Worm (Caenorhabditis elegans) whole organism, early embryonic: Measurements from ENCODE around the gene twk-16.

Experiments used
- F13C5.2 ChIP-seq: sonication (generic microtip); optimal IDR thresholded peaks from 2 replicates; lab custom pipeline; 2017; ENCODE audit warnings: mild to moderate bottlenecking, missing genetic modification characterization, inconsistent platforms, missing compliant biosample characterization
- aly-1 ChIP-seq: sonication (generic microtip); optimal IDR thresholded peaks from 2 replicates; lab custom pipeline; 2016; ENCODE audit warnings: missing genetic modification characterization, missing compliant biosample characterization
- ama-1 ChIP-seq: fragments of 150-350 bp; optimal IDR thresholded peaks from 2 replicates; lab custom pipeline; 2014
- ceh-13 ChIP-seq: fragments of 200-800 bp; sonication (Bioruptor generic); optimal IDR thresholded peaks from 2 replicates; lab custom pipeline; 2018; ENCODE audit warnings: mild to moderate bottlenecking, missing genetic modification characterization, missing compliant biosample characterization
- ceh-36 ChIP-seq: sonication (generic microtip); optimal IDR thresholded peaks from 2 replicates; lab custom pipeline; 2016; ENCODE audit warnings: missing genetic modification characterization, inconsistent platforms, missing compliant biosample characterization
- ets-7 ChIP-seq: sonication (generic microtip); optimal IDR thresholded peaks from 2 replicates; lab custom pipeline; 2016; ENCODE audit warnings: missing genotype, missing genetic modification characterization, missing compliant biosample characterization
- flt-1 ChIP-seq: fragments of 200-800 bp; sonication (Bioruptor generic); IDR thresholded peaks from 2 replicates; pipeline ENCODE4 v1.3.6; 2022; ENCODE audit warnings: missing genetic modification characterization, missing compliant biosample characterization
- hmbx-1 ChIP-seq: sonication (generic microtip); optimal IDR thresholded peaks from 2 replicates; lab custom pipeline; 2016; ENCODE audit warnings: mild to moderate bottlenecking, missing genetic modification characterization, missing compliant biosample characterization
- hmg-4 ChIP-seq: fragments of 200-800 bp; sonication (Bioruptor generic); optimal IDR thresholded peaks from 2 replicates; lab custom pipeline; 2018; ENCODE audit warnings: mild to moderate bottlenecking, missing genetic modification characterization, missing compliant biosample characterization
- hnd-1 ChIP-seq: sonication (generic microtip); optimal IDR thresholded peaks from 2 replicates; lab custom pipeline; 2016; ENCODE audit warnings: missing genetic modification characterization, missing compliant biosample characterization
- pes-1 ChIP-seq: fragments of 200-800 bp; sonication (Bioruptor generic); IDR thresholded peaks from 2 replicates; pipeline ENCODE4 v1.3.6; 2022; ENCODE audit warnings: missing genetic modification reagents, missing genetic modification characterization, missing compliant biosample characterization
- scrt-1 ChIP-seq: fragments of 200-800 bp; sonication (Bioruptor generic); IDR thresholded peaks from 2 replicates; pipeline ENCODE4 v1.3.6; 2022; ENCODE audit warnings: missing genetic modification characterization, missing compliant biosample characterization
- tbx-37 ChIP-seq: fragments of 200-800 bp; sonication (Bioruptor generic); conservative IDR thresholded peaks from 2 replicates; pipeline ENCODE4 v1.3.6; 2022; ENCODE audit warnings: missing genetic modification reagents, missing genetic modification characterization, missing compliant biosample characterization
- tra-4 ChIP-seq: sonication (generic microtip); optimal IDR thresholded peaks from 2 replicates; lab custom pipeline; 2017; ENCODE audit warnings: missing genetic modification characterization, missing compliant biosample characterization

DNA sequence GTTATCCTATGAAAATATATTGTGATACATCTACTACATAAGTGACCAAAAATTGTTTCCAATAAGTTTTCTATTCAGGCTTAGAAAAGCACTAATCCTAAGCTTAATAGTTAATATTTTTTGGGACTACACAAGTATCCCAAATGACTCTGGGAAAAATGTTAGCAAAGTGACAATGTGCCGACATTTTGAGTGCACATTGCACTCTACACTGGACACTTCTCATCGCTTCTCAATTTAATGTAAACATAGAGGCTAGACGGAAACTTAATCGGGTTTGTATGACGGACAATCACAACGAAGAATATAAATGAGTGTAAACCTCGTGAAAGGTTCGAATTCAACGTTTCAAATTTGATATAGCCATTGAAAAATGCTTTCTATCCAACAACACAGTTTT, 30.8 kb downstream of the twk-16 start:
- TF ChIP-seq aly-1 (tag; lab: Kevin White, UChicago) (no peak), tbx-37 (GFP tag; lab: Robert Waterston, UW) (no peak), ceh-36 (tag; lab: Kevin White, UChicago) (no peak), hmg-4 (GFP tag; lab: Kevin White, UChicago) (no peak), ama-1 (lab: Kevin White, UChicago) (no peak), F13C5.2 (tag; lab: Kevin White, UChicago) (no peak), ets-7 (tag; lab: Kevin White, UChicago) (no peak), ceh-13 (GFP tag; lab: Kevin White, UChicago) (no peak), hnd-1 (tag; lab: Kevin White, UChicago) (no peak), flt-1 (GFP tag; lab: Robert Waterston, UW) (no peak), scrt-1 (GFP tag; lab: Robert Waterston, UW) (no peak), pes-1 (GFP tag; lab: Robert Waterston, UW) (no peak), hmbx-1 (tag; lab: Kevin White, UChicago) (no peak), tra-4 (tag; lab: Kevin White, UChicago) (no peak)
